Fruit fly (Drosophila melanogaster) whole organism, embryonic: ENCODE measurements around the gene CheB38b.
A peak's percentile ranks its signal among the peaks of the same experiment; 100 is the strongest.

ENCODE experiments used
- BtbVII ChIP-seq: fragments of 200-800 bp; sonication (Bioruptor generic); optimal IDR thresholded peaks from 3 replicates; lab custom pipeline; 2017; ENCODE audit warnings: missing biosample characterization, mild to moderate bottlenecking, missing genetic modification characterization
- CG10274 ChIP-seq: fragments of 200-800 bp; sonication (Bioruptor generic); optimal IDR thresholded peaks from 3 replicates; lab custom pipeline; 2017; ENCODE audit warnings: missing biosample characterization, mild to moderate bottlenecking, missing genetic modification characterization
- CG10321 ChIP-seq: fragments of 200-800 bp; sonication (Bioruptor generic); IDR thresholded peaks from 2 replicates; pipeline ENCODE4 v1.3.6; 2022; ENCODE audit warnings: missing biosample characterization, missing genetic modification characterization
- CG10366 ChIP-seq: fragments of 200-800 bp; sonication (Bioruptor generic); IDR thresholded peaks from 2 replicates; pipeline ENCODE4 v1.3.6; 2022; ENCODE audit warnings: missing biosample characterization, missing genetic modification characterization
- CG10565 ChIP-seq: fragments of 200-800 bp; sonication (Bioruptor generic); optimal IDR thresholded peaks from 3 replicates; lab custom pipeline; 2016; ENCODE audit warnings: missing biosample characterization, mild to moderate bottlenecking, missing genetic modification characterization
- CG10979 ChIP-seq: fragments of 200-800 bp; sonication (Bioruptor generic); optimal IDR thresholded peaks from 2 replicates; lab custom pipeline; 2018; ENCODE audit warnings: missing biosample characterization, mild to moderate bottlenecking, missing genetic modification characterization, moderate library complexity
- CG11456 ChIP-seq: fragments of 200-800 bp; sonication (Bioruptor generic); IDR thresholded peaks from 3 replicates; pipeline ENCODE4 v1.3.6; 2022; ENCODE audit warnings: missing biosample characterization, missing genetic modification characterization
- CG11696 ChIP-seq: fragments of 200-800 bp; sonication (Bioruptor generic); IDR thresholded peaks from 2 replicates; pipeline ENCODE4 v1.3.6; 2022; ENCODE audit warnings: missing biosample characterization, missing genetic modification characterization
- CG15479 ChIP-seq: fragments of 200-800 bp; sonication (Bioruptor generic); optimal IDR thresholded peaks from 3 replicates; lab custom pipeline; 2019; ENCODE audit warnings: missing biosample characterization, mild to moderate bottlenecking, missing genetic modification characterization, moderate library complexity
- CG16863 ChIP-seq: fragments of 200-800 bp; sonication (Bioruptor generic); optimal IDR thresholded peaks from 3 replicates; lab custom pipeline; 2016; ENCODE audit warnings: missing biosample characterization, missing genetic modification characterization
- CG17802 ChIP-seq: fragments of 200-800 bp; sonication (Bioruptor generic); optimal IDR thresholded peaks from 2 replicates; lab custom pipeline; 2018; ENCODE audit warnings: missing biosample characterization, mild to moderate bottlenecking, missing genetic modification characterization, moderate library complexity
- CG2875 ChIP-seq: fragments of 200-800 bp; sonication (Bioruptor generic); optimal IDR thresholded peaks from 2 replicates; lab custom pipeline; 2017; ENCODE audit warnings: missing biosample characterization, mild to moderate bottlenecking, missing genetic modification characterization, missing genetic modification reagents
- CG30403 ChIP-seq: fragments of 200-800 bp; sonication (Bioruptor generic); optimal IDR thresholded peaks from 3 replicates; lab custom pipeline; 2016; ENCODE audit warnings: missing biosample characterization, missing genetic modification characterization
- CG3065 ChIP-seq: fragments of 200-800 bp; sonication (Bioruptor generic); optimal IDR thresholded peaks from 2 replicates; lab custom pipeline; 2016; ENCODE audit warnings: missing biosample characterization, missing genetic modification characterization
- CG3726 ChIP-seq: fragments of 200-800 bp; sonication (Bioruptor generic); IDR thresholded peaks from 3 replicates; pipeline ENCODE4, ENCODE4 v1.3.6; 2022; ENCODE audit warnings: missing biosample characterization, missing genetic modification characterization
- CG3847 ChIP-seq: fragments of 200-800 bp; sonication (Bioruptor generic); IDR thresholded peaks from 2 replicates; pipeline ENCODE4 v1.3.6; 2022; ENCODE audit warnings: missing biosample characterization, missing genetic modification characterization
- CG4328 ChIP-seq: fragments of 200-800 bp; sonication (Bioruptor generic); optimal IDR thresholded peaks from 3 replicates; lab custom pipeline; 2017; ENCODE audit warnings: missing biosample characterization, missing genetic modification reagents, missing genetic modification characterization
- CG4404 ChIP-seq: fragments of 200-800 bp; sonication (Bioruptor generic); IDR thresholded peaks from 2 replicates; pipeline ENCODE4 v1.3.6; 2022; ENCODE audit warnings: missing biosample characterization, missing genetic modification characterization
- CG6765 ChIP-seq: fragments of 200-800 bp; sonication (Bioruptor generic); optimal IDR thresholded peaks from 3 replicates; lab custom pipeline; 2017; ENCODE audit warnings: missing biosample characterization, mild to moderate bottlenecking, missing genetic modification characterization
- CG6854 ChIP-seq: fragments of 200-800 bp; sonication (Bioruptor generic); optimal IDR thresholded peaks from 3 replicates; lab custom pipeline; 2017; ENCODE audit warnings: missing biosample characterization, mild to moderate bottlenecking, missing genetic modification characterization
- CG7963 ChIP-seq: fragments of 200-800 bp; sonication (Bioruptor generic); IDR thresholded peaks from 3 replicates; pipeline ENCODE4 v1.3.6; 2022; ENCODE audit warnings: missing biosample characterization, missing genetic modification characterization; ENCODE audit not compliant: partially characterized antibody
- D ChIP-seq, 2 experiments: fragments of 200-800 bp in 1 of 2; fragments of >200 bp in 1 of 2; sonication (Bioruptor generic) in 1 of 2; optimal IDR thresholded peaks; 2 replicates in 1 of 2; 3 replicates in 1 of 2; lab custom pipeline; 2017; ENCODE audit warnings: mild to moderate bottlenecking in 1 of 2, missing biosample characterization in 1 of 2, missing genetic modification characterization in 1 of 2, missing genetic modification reagents in 1 of 2
- D19A ChIP-seq: fragments of 200-800 bp; optimal IDR thresholded peaks from 3 replicates; lab custom pipeline; 2019; ENCODE audit warnings: missing biosample characterization, mild to moderate bottlenecking, missing genetic modification characterization, moderate library complexity
- Eip74EF ChIP-seq, 2 experiments: fragments of 200-800 bp in 1 of 2; fragments of >200 bp in 1 of 2; sonication (Bioruptor generic) in 1 of 2; optimal IDR thresholded peaks; 2 replicates each; lab custom pipeline; 2017 to 2019; ENCODE audit warnings: missing biosample characterization in 2 of 2, missing genetic modification characterization in 2 of 2, mild to moderate bottlenecking in 1 of 2, moderate library complexity in 1 of 2
- Fer1 ChIP-seq: fragments of 200-800 bp; sonication (Bioruptor generic); optimal IDR thresholded peaks from 2 replicates; lab custom pipeline; 2017; ENCODE audit warnings: missing biosample characterization, mild to moderate bottlenecking, missing genetic modification characterization
- HLH54F ChIP-seq: fragments of 200-800 bp; sonication (Bioruptor generic); optimal IDR thresholded peaks from 3 replicates; lab custom pipeline; 2016; ENCODE audit warnings: missing biosample characterization, missing genetic modification characterization
- Hey ChIP-seq: fragments of 200-800 bp; sonication (Bioruptor generic); optimal IDR thresholded peaks from 3 replicates; lab custom pipeline; 2018; ENCODE audit warnings: missing biosample characterization, mild to moderate bottlenecking, missing genetic modification characterization
- Lpt ChIP-seq: fragments of >200 bp; optimal IDR thresholded peaks from 2 replicates; lab custom pipeline; 2018; ENCODE audit warnings: missing biosample characterization, missing genetic modification characterization
- Mad ChIP-seq: fragments of 200-800 bp; sonication (Bioruptor generic); optimal IDR thresholded peaks from 2 replicates; lab custom pipeline; 2016; ENCODE audit warnings: missing biosample characterization, missing genetic modification characterization
- Max ChIP-seq: fragments of 200-800 bp; sonication (Bioruptor generic); optimal IDR thresholded peaks from 2 replicates; lab custom pipeline; 2016; ENCODE audit warnings: missing biosample characterization, mild to moderate bottlenecking, missing genetic modification characterization
- Oli ChIP-seq: fragments of 200-800 bp; sonication (Bioruptor generic); optimal IDR thresholded peaks from 2 replicates; lab custom pipeline; 2018; ENCODE audit warnings: missing biosample characterization, mild to moderate bottlenecking, missing genetic modification characterization, moderate library complexity
- Opbp ChIP-seq: fragments of 200-800 bp; sonication (Bioruptor generic); IDR thresholded peaks from 3 replicates; pipeline ENCODE4 v1.3.6; 2022; ENCODE audit warnings: missing biosample characterization, missing genetic modification characterization; ENCODE audit not compliant: partially characterized antibody
- Ssrp ChIP-seq: fragments of 200-800 bp; sonication (Bioruptor generic); optimal IDR thresholded peaks from 2 replicates; lab custom pipeline; 2018; ENCODE audit warnings: missing biosample characterization, mild to moderate bottlenecking, missing genetic modification characterization, moderate library complexity
- ab ChIP-seq: fragments of 200-800 bp; sonication (Bioruptor generic); optimal IDR thresholded peaks from 2 replicates; lab custom pipeline; 2016; ENCODE audit warnings: missing biosample characterization, missing genetic modification characterization
- ase ChIP-seq: fragments of 200-800 bp; sonication (Bioruptor generic); IDR thresholded peaks from 3 replicates; pipeline ENCODE4 v1.3.6; 2022; ENCODE audit warnings: missing biosample characterization, missing genetic modification characterization
- az2 ChIP-seq: fragments of 200-800 bp; sonication (Bioruptor generic); optimal IDR thresholded peaks from 3 replicates; lab custom pipeline; 2016; ENCODE audit warnings: missing biosample characterization, missing genetic modification characterization
- bbx ChIP-seq: fragments of 200-800 bp; sonication (Bioruptor generic); IDR thresholded peaks from 2 replicates; pipeline ENCODE4 v1.3.6; 2022; ENCODE audit warnings: missing biosample characterization, missing genetic modification characterization; ENCODE audit not compliant: partially characterized antibody
- crc ChIP-seq: fragments of 200-800 bp; sonication (Bioruptor generic); optimal IDR thresholded peaks from 2 replicates; lab custom pipeline; 2016; ENCODE audit warnings: missing biosample characterization, missing genetic modification characterization
- disco-r ChIP-seq: fragments of 200-800 bp; sonication (Bioruptor generic); optimal IDR thresholded peaks from 2 replicates; lab custom pipeline; 2016; ENCODE audit warnings: missing biosample characterization, missing genetic modification characterization
- dysf ChIP-seq: fragments of 200-800 bp; sonication (Bioruptor generic); IDR thresholded peaks from 3 replicates; pipeline ENCODE4 v1.3.6; 2022; ENCODE audit warnings: missing biosample characterization, missing genetic modification characterization
- h ChIP-seq: fragments of >200 bp; optimal IDR thresholded peaks from 2 replicates; lab custom pipeline; 2017
- psq ChIP-seq: fragments of 200-800 bp; sonication (Bioruptor generic); optimal IDR thresholded peaks from 2 replicates; lab custom pipeline; 2017; ENCODE audit warnings: missing biosample characterization, missing genetic modification characterization
- ranshi ChIP-seq: fragments of 200-800 bp; sonication (Bioruptor generic); IDR thresholded peaks from 2 replicates; pipeline ENCODE4 v1.3.6; 2022; ENCODE audit warnings: missing biosample characterization, missing genetic modification characterization
- repo ChIP-seq: fragments of 200-800 bp; sonication (Bioruptor generic); optimal IDR thresholded peaks from 2 replicates; lab custom pipeline; 2016; ENCODE audit warnings: missing biosample characterization, missing genetic modification characterization
- rib ChIP-seq: fragments of 200-800 bp; sonication (Bioruptor generic); IDR thresholded peaks from 2 replicates; pipeline ENCODE4 v1.3.6; 2022; ENCODE audit warnings: missing biosample characterization, missing genetic modification characterization
- tll ChIP-seq, 2 experiments: fragments of 200-800 bp in 1 of 2; fragments of >200 bp in 1 of 2; sonication (Bioruptor generic) in 1 of 2; optimal IDR thresholded peaks; 2 replicates each; lab custom pipeline; 2017 to 2019; ENCODE audit warnings: missing biosample characterization in 2 of 2, missing genetic modification characterization in 2 of 2, mild to moderate bottlenecking in 1 of 2, moderate library complexity in 1 of 2
- trem ChIP-seq: fragments of 200-800 bp; optimal IDR thresholded peaks from 3 replicates; lab custom pipeline; 2019; ENCODE audit warnings: missing biosample characterization, mild to moderate bottlenecking, missing genetic modification characterization, moderate library complexity
- wek ChIP-seq: fragments of 200-800 bp; sonication (Bioruptor generic); optimal IDR thresholded peaks from 3 replicates; lab custom pipeline; 2018; ENCODE audit warnings: missing biosample characterization, mild to moderate bottlenecking, missing genetic modification characterization, moderate library complexity

CheB38b gene

DNA sequence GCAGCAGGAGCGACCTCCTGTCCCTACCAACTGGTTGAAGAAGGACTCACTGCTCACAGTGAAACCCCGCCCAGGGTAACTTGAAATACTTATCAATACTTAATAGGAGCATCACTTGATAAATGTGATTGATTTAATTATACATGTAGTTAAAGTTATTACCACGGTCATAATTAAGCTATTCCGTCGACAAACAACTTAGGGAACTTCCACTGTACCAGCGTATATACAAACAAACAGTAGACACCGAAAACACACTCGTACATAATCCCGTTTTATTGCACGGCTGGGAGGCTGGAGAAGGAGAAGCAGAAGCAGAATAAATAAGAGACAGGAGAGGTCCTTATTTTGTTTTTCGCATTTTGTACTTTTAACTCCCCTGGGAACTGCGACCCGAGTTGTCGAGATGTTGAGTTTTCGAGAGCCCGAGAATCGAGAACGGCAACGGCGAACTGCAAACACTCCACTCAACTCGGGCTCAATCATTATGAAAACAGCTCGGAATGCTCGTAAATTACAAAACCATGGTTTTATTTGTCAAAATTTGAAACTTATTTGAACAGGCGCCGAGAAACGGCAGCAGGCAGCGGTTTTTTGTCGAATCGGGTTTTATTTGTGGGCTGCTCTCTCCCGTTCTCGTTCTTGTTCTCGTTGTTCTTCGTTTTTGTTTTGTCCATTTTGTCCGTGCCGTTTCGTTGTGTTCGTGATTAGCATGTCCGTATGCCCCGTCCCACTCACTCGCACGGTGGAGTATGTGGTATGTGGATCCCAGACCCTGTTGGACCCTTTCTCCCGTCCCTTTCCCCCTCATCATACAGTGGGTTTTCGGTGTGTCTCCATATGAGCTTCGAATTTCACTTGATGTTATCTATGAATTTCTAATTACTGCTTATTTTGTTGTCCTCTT is 16.8 kb downstream of the CheB38b start (continued):
- TF ChIP-seq Oli (tag; lab: Kevin White, UChicago) (peak; percentile 64), D (optimal IDR thresholded peaks at IDR 0.05; lab: Kevin White, UChicago) (no peak), D (GFP tag; optimal IDR thresholded peaks at IDR 0.05; lab: Kevin White, UChicago) (peak; percentile 36), ranshi (GFP tag; lab: Robert Waterston, UW) (peak; percentile 83), Max (GFP tag; lab: Kevin White, UChicago) (peak; percentile 59), rib (GFP tag; lab: Robert Waterston, UW) (peak; percentile 75), CG10366 (GFP tag; lab: Robert Waterston, UW) (peak; percentile 62), wek (peak; percentile 11), Fer1 (GFP tag; lab: Kevin White, UChicago) (peak; percentile 88), CG3065 (no peak), psq (GFP tag; lab: Kevin White, UChicago) (peak; percentile 73), bbx (GFP tag; lab: Robert Waterston, UW) (0 out of 2 replicates have a peak, but pooled peaks have one; percentile 17), h (lab: Kevin White, UChicago) (no peak), CG10274 (GFP tag; lab: Kevin White, UChicago) (peak; percentile 56), Hey (tag; lab: Kevin White, UChicago) (peak; percentile 38), az2 (GFP tag; lab: Kevin White, UChicago) (peak; percentile 61), CG10565 (GFP tag; lab: Kevin White, UChicago) (no peak), CG17802 (peak; percentile 31), CG3847 (GFP tag; lab: Robert Waterston, UW) (peak; percentile 79), ab (GFP tag; lab: Kevin White, UChicago) (no peak), CG30403 (GFP tag; lab: Kevin White, UChicago) (peak; percentile 74), CG3726 (GFP tag; lab: Robert Waterston, UW) (0 out of 3 replicates have a peak, but pooled peaks have one; percentile 33), disco-r (GFP tag; lab: Kevin White, UChicago) (peak; percentile 63), CG11456 (GFP tag; lab: Robert Waterston, UW) (peak; percentile 78), Mad (GFP tag; lab: Kevin White, UChicago) (peak; percentile 74), CG10321 (GFP tag; lab: Robert Waterston, UW) (0 out of 2 replicates have a peak, but pooled peaks have one; percentile 33), Ssrp (tag; lab: Kevin White, UChicago) (peak; percentile 57), CG11696 (GFP tag; lab: Robert Waterston, UW) (no peak), CG4404 (GFP tag; lab: Robert Waterston, UW) (peak; percentile 72), crc (GFP tag; lab: Kevin White, UChicago) (peak; percentile 72), Eip74EF (GFP tag; optimal IDR thresholded peaks at IDR 0.05; lab: Kevin White, UChicago) (no peak), trem (tag; lab: Kevin White, UChicago) (peak; percentile 11), CG4328 (peak; percentile 41), CG7963 (no peak), dysf (peak; percentile 88), Lpt (GFP tag; lab: Kevin White, UChicago) (no peak), CG10979 (peak; percentile 59), HLH54F (GFP tag; lab: Kevin White, UChicago) (peak; percentile 80), CG6854 (GFP tag; lab: Kevin White, UChicago) (peak; percentile 73), ase (peak; percentile 47; the same call in 1 of the 3 replicates), CG16863 (GFP tag; lab: Kevin White, UChicago) (peak; percentile 74), CG2875 (GFP tag; lab: Kevin White, UChicago) (no peak), tll (GFP tag; optimal IDR thresholded peaks at IDR 0.05; lab: Kevin White, UChicago) (peak in 1 of 2 experiments; percentile 59), D19A (tag; lab: Kevin White, UChicago) (peak; percentile 32), Opbp (GFP tag; lab: Robert Waterston, UW) (no peak), BtbVII (GFP tag; lab: Kevin White, UChicago) (peak; percentile 85), CG15479 (no peak), CG6765 (GFP tag; lab: Kevin White, UChicago) (peak; percentile 54), repo (GFP tag; lab: Kevin White, UChicago) (peak; percentile 36)
